Fruit fly (Drosophila melanogaster) whole organism, wandering third instar larva: Measurements from ENCODE around the gene CG14624.

ENCODE experiments used
- Abd-B ChIP-seq: fragments of >200 bp; optimal IDR thresholded peaks from 2 replicates; lab custom pipeline; 2017; ENCODE audit warnings: missing biosample characterization, missing genetic modification characterization
- Myc ChIP-seq: fragments of >200 bp; optimal IDR thresholded peaks from 2 replicates; lab custom pipeline; 2017
- Rel ChIP-seq, 2 experiments: fragments of 200-800 bp; sonication (Bioruptor generic) in 1 of 2; optimal IDR thresholded peaks; 2 replicates in 1 of 2; 3 replicates in 1 of 2; lab custom pipeline; 2016 to 2019; ENCODE audit warnings: mild to moderate bottlenecking in 2 of 2, missing biosample characterization in 2 of 2, missing genetic modification characterization in 2 of 2, moderate library complexity in 1 of 2
- psq ChIP-seq: fragments of 200-800 bp; sonication (Bioruptor generic); optimal IDR thresholded peaks from 3 replicates; lab custom pipeline; 2017; ENCODE audit warnings: missing biosample characterization, mild to moderate bottlenecking, missing genetic modification characterization, moderate library complexity
- sage ChIP-seq: fragments of 200-800 bp; sonication (Bioruptor generic); optimal IDR thresholded peaks from 2 replicates; lab custom pipeline; 2016; ENCODE audit warnings: missing biosample characterization, mild to moderate bottlenecking, missing genetic modification characterization
- usp ChIP-seq: fragments of >200 bp; optimal IDR thresholded peaks from 2 replicates; lab custom pipeline; 2017; ENCODE audit warnings: missing biosample characterization, missing genetic modification characterization

dm6 chrX:1252961-1253360, 46.4 kb downstream of the CG14624 start:
- TF ChIP-seq Rel (GFP tag; optimal IDR thresholded peaks at IDR 0.05; lab: Kevin White, UChicago) = no peak
- peak; percentile 22 for TF ChIP-seq Rel (tag; optimal IDR thresholded peaks at IDR 0.05; lab: Kevin White, UChicago)
- no peak for TF ChIP-seq Myc (lab: Kevin White, UChicago)
- TF ChIP-seq usp (GFP tag; lab: Kevin White, UChicago) = no peak
- no peak for TF ChIP-seq Abd-B (GFP tag; lab: Kevin White, UChicago)
- TF ChIP-seq sage (GFP tag; lab: Kevin White, UChicago) = no peak
- peak; percentile 22 for TF ChIP-seq psq (GFP tag; lab: Kevin White, UChicago)
